Fruit fly (Drosophila melanogaster): Measurements from ENCODE around the gene rdgC.
A peak's percentile ranks its signal among the peaks of the same experiment; 100 is the strongest.

The rdgC gene

DNA sequence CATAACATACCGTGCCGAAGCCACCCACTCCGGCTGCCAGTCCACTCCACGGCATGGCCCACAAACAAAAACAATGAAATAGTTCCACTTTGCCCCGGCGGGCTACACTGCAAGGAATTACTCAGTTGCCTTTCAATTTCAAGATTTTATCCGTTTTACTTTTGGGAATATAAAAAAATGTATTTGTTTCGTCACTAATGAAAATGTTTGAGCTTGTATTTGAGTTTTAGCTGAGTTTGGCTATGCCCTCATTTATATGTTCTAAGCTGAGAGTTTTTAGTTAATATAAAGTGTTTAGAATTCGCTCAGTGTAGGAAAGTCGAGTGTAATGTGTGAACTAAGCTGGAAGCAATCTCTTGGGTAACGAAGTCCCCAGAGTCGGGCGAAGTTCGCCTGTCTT lies 28.7 kb downstream of the rdgC start:
- TF ChIP-seq Eip93F (GFP tag; optimal IDR thresholded peaks at IDR 0.05) (no peak), Hr4 (GFP tag; optimal IDR thresholded peaks at IDR 0.05) (peak; percentile 64), pdm3 (GFP tag; optimal IDR thresholded peaks at IDR 0.05) (peak; percentile 39), achi (GFP tag; optimal IDR thresholded peaks at IDR 0.05) (peak; percentile 25), CG10631 (GFP tag; optimal IDR thresholded peaks at IDR 0.05) (peak; percentile 31), CG6163 (GFP tag; IDR thresholded peaks at IDR 0.05) (no peak), CG15336 (GFP tag; IDR thresholded peaks at IDR 0.05) (peak; percentile 42; the same call in 1 of the 2 replicates), Gug (GFP tag; IDR thresholded peaks at IDR 0.05) (no peak), fd85E (GFP tag; optimal IDR thresholded peaks at IDR 0.05) (no peak), OdsH (GFP tag; optimal IDR thresholded peaks at IDR 0.05) (peak; percentile 38), Hr39 (GFP tag; optimal IDR thresholded peaks at IDR 0.05) (no peak), CG11902 (GFP tag; optimal IDR thresholded peaks at IDR 0.05) (no peak), CG8319 (GFP tag; optimal IDR thresholded peaks at IDR 0.05) (no peak), Ets96B (tag; optimal IDR thresholded peaks at IDR 0.05) (no peak), cyc (GFP tag; optimal IDR thresholded peaks at IDR 0.05) (no peak), topi (GFP tag; optimal IDR thresholded peaks at IDR 0.05) (no peak), eg (GFP tag; IDR thresholded peaks at IDR 0.05) (peak; percentile 43; the same call in 1 of the 3 replicates), CG34406 (GFP tag; optimal IDR thresholded peaks at IDR 0.05) (no peak), dac (GFP tag; optimal IDR thresholded peaks at IDR 0.05) (peak; percentile 11), CG10669 (GFP tag; optimal IDR thresholded peaks at IDR 0.05) (peak; percentile 20), Blimp-1 (GFP tag; optimal IDR thresholded peaks at IDR 0.05) (no peak), net (GFP tag; optimal IDR thresholded peaks at IDR 0.05) (peak; percentile 40), Hr38 (GFP tag; optimal IDR thresholded peaks at IDR 0.05) (no peak), salr (GFP tag; optimal IDR thresholded peaks at IDR 0.05) (no peak), Lpt (GFP tag; optimal IDR thresholded peaks at IDR 0.05) (no peak), CG31627 (GFP tag; optimal IDR thresholded peaks at IDR 0.05) (no peak), ss (GFP tag; optimal IDR thresholded peaks at IDR 0.05) (no peak), CG9139 (GFP tag; optimal IDR thresholded peaks at IDR 0.05) (no peak), lz (GFP tag; optimal IDR thresholded peaks at IDR 0.05) (no peak), CG8632 (GFP tag; optimal IDR thresholded peaks at IDR 0.05) (no peak), Ets21C (GFP tag; optimal IDR thresholded peaks at IDR 0.05) (no peak), CG16779 (tag; optimal IDR thresholded peaks at IDR 0.05) (no peak), CG11762 (GFP tag; optimal IDR thresholded peaks at IDR 0.05; ENCODE audit: insufficient read depth) (no peak), fd59A (GFP tag; optimal IDR thresholded peaks at IDR 0.05) (no peak), acj6 (GFP tag; optimal IDR thresholded peaks at IDR 0.05) (peak; percentile 14), CG6792 (GFP tag; optimal IDR thresholded peaks at IDR 0.05) (no peak), Sox15 (GFP tag; optimal IDR thresholded peaks at IDR 0.05) (no peak), CG7368 (GFP tag; optimal IDR thresholded peaks at IDR 0.05) (no peak), CG6276 (GFP tag; optimal IDR thresholded peaks at IDR 0.05) (peak; percentile 48), CG3032 (tag; optimal IDR thresholded peaks at IDR 0.05) (no peak), Met (GFP tag; optimal IDR thresholded peaks at IDR 0.05) (no peak), Sox14 (GFP tag; optimal IDR thresholded peaks at IDR 0.05) (peak; percentile 21), Eip75B (GFP tag; optimal IDR thresholded peaks at IDR 0.05) (peak; percentile 16), Eip78C (GFP tag) (peak; percentile 72), CG4318 (GFP tag; optimal IDR thresholded peaks at IDR 0.05) (peak; percentile 13), CG8119 (GFP tag; IDR thresholded peaks at IDR 0.05) (no peak), Smox (GFP tag; optimal IDR thresholded peaks at IDR 0.05) (no peak), esn (GFP tag; optimal IDR thresholded peaks at IDR 0.05) (no peak), CG3919 (GFP tag; optimal IDR thresholded peaks at IDR 0.05) (no peak), fkh (GFP tag; optimal IDR thresholded peaks at IDR 0.05) (no peak), spab (GFP tag; optimal IDR thresholded peaks at IDR 0.05) (peak; percentile 13), svp (GFP tag) (no peak), CG1621 (tag; optimal IDR thresholded peaks at IDR 0.05) (no peak), vri (GFP tag; optimal IDR thresholded peaks at IDR 0.05) (no peak)
